Fruit fly (Drosophila melanogaster) whole organism, adult: ENCODE results near the gene CG34107.

Experiments used
- CG14711 ChIP-seq: fragments of 200-800 bp; sonication (Bioruptor generic); optimal IDR thresholded peaks from 2 replicates; lab custom pipeline; 2018; ENCODE audit warnings: missing biosample characterization, mild to moderate bottlenecking, missing genetic modification characterization, moderate library complexity
- CG5204 ChIP-seq: fragments of 200-800 bp; sonication (Bioruptor generic); optimal IDR thresholded peaks from 2 replicates; lab custom pipeline; 2016; ENCODE audit warnings: missing biosample characterization, missing genetic modification characterization
- CG7101 ChIP-seq: fragments of 200-800 bp; sonication (Bioruptor generic); optimal IDR thresholded peaks from 2 replicates; lab custom pipeline; 2018; ENCODE audit warnings: missing biosample characterization, mild to moderate bottlenecking, missing genetic modification characterization, moderate library complexity
- Clk ChIP-seq: fragments of 200-800 bp; sonication (Bioruptor generic); optimal IDR thresholded peaks from 2 replicates; lab custom pipeline; 2017; ENCODE audit warnings: missing biosample characterization, missing genetic modification characterization
- Mnt ChIP-seq: fragments of 200-800 bp; sonication (Bioruptor generic); optimal IDR thresholded peaks from 2 replicates; lab custom pipeline; 2016; ENCODE audit warnings: missing biosample characterization, mild to moderate bottlenecking, missing genetic modification characterization
- tj ChIP-seq: fragments of 200-800 bp; sonication (Bioruptor generic); optimal IDR thresholded peaks from 3 replicates; lab custom pipeline; 2017; ENCODE audit warnings: missing biosample characterization, mild to moderate bottlenecking, missing genetic modification characterization, moderate library complexity

DNA sequence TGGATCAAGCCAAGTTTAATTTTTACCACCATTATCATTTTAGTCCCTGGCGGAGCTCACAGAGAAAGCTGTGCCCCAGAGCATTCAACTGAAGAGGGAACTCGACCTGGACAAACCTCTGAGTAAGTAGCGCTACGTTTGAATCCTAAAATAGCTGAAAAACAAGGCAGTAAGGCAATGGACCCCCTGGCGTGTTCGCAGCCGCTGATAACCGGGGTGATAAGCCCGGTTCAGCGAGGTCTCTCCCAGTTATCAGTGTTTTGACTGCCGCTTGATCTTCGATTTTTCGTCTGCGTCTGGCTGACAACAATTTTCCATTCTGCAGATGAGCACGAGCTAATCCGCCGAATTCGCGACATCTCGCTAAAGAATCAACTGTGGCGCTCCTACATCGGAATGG lies 27.1 kb downstream of the CG34107 start:
- TF ChIP-seq CG7101 (tag; lab: Kevin White, UChicago) (no peak), CG14711 (tag; lab: Kevin White, UChicago) (no peak), Mnt (no peak), Clk (no peak), tj (GFP tag; lab: Kevin White, UChicago) (no peak), CG5204 (GFP tag; lab: Kevin White, UChicago) (no peak)
